Worm (Caenorhabditis elegans) whole organism, mixed stage, embryonic: Measurements from ENCODE around the gene algn-13.

Experiments
- M03D4.4 ChIP-seq: sonication (generic microtip); optimal IDR thresholded peaks from 2 replicates; lab custom pipeline; 2017; ENCODE audit warnings: mild to moderate bottlenecking, missing genetic modification characterization, missing compliant biosample characterization
- blmp-1 ChIP-seq: fragments of 150-350 bp; optimal IDR thresholded peaks from 2 replicates; lab custom pipeline; 2014; ENCODE audit warnings: missing biosample characterization, missing genetic modification characterization
- ceh-43 ChIP-seq: fragments of 200-800 bp; sonication (Bioruptor generic); optimal IDR thresholded peaks from 2 replicates; lab custom pipeline; 2018; ENCODE audit warnings: mild to moderate bottlenecking, missing genetic modification characterization, moderate library complexity, missing compliant biosample characterization
- ceh-83 ChIP-seq: fragments of 200-800 bp; sonication (Bioruptor generic); optimal IDR thresholded peaks from 2 replicates; lab custom pipeline; 2018; ENCODE audit warnings: mild to moderate bottlenecking, missing genetic modification characterization, missing compliant biosample characterization
- ces-1 ChIP-seq: fragments of 150-350 bp; optimal IDR thresholded peaks from 2 replicates; lab custom pipeline; 2014; ENCODE audit warnings: missing biosample characterization, missing genetic modification reagents, missing genetic modification characterization
- cnd-1 ChIP-seq: fragments of 200-800 bp; sonication (Bioruptor generic); optimal IDR thresholded peaks from 2 replicates; lab custom pipeline; 2018; ENCODE audit warnings: mild to moderate bottlenecking, missing genetic modification characterization, missing compliant biosample characterization
- drap-1 ChIP-seq: fragments of 200-800 bp; sonication (Bioruptor generic); optimal IDR thresholded peaks from 3 replicates; lab custom pipeline; 2018; ENCODE audit warnings: mild to moderate bottlenecking, missing genetic modification characterization, missing compliant biosample characterization
- elt-1 ChIP-seq: sonication (generic microtip); optimal IDR thresholded peaks from 2 replicates; lab custom pipeline; 2017; ENCODE audit warnings: missing genetic modification characterization, mild to moderate bottlenecking, missing compliant biosample characterization, antibody characterized with exemption, moderate library complexity, borderline replicate concordance; ENCODE audit not compliant: insufficient read depth
- elt-3 ChIP-seq: fragments of 150-350 bp; optimal IDR thresholded peaks from 2 replicates; lab custom pipeline; 2014; ENCODE audit warnings: missing biosample characterization, missing genetic modification characterization
- flh-1 ChIP-seq: fragments of 200-800 bp; sonication (Bioruptor generic); optimal IDR thresholded peaks from 2 replicates; lab custom pipeline; 2018; ENCODE audit warnings: mild to moderate bottlenecking, missing genetic modification characterization, moderate library complexity, missing compliant biosample characterization
- hlh-1 ChIP-seq: fragments of 150-350 bp; optimal IDR thresholded peaks from 2 replicates; lab custom pipeline; 2014; ENCODE audit warnings: missing biosample characterization, missing genetic modification reagents, missing genetic modification characterization
- lin-13 ChIP-seq: fragments of 150-350 bp; optimal IDR thresholded peaks from 2 replicates; lab custom pipeline; 2014; ENCODE audit warnings: missing biosample characterization, missing genetic modification characterization
- lin-32 ChIP-seq: fragments of 200-800 bp; sonication (Bioruptor generic); optimal IDR thresholded peaks from 2 replicates; lab custom pipeline; 2018; ENCODE audit warnings: mild to moderate bottlenecking, missing genetic modification characterization, missing compliant biosample characterization
- mab-5 ChIP-seq: fragments of 150-350 bp; optimal IDR thresholded peaks from 2 replicates; lab custom pipeline; 2014; ENCODE audit warnings: missing biosample characterization, missing genetic modification characterization
- mep-1 ChIP-seq: fragments of 150-350 bp; optimal IDR thresholded peaks from 2 replicates; lab custom pipeline; 2017; ENCODE audit warnings: missing biosample characterization, missing genetic modification reagents, missing genetic modification characterization, inconsistent platforms
- nhr-2 ChIP-seq: fragments of 150-350 bp; optimal IDR thresholded peaks from 2 replicates; lab custom pipeline; 2014; ENCODE audit warnings: missing biosample characterization, missing genetic modification characterization
- nhr-237 ChIP-seq: fragments of 150-350 bp; optimal IDR thresholded peaks from 2 replicates; lab custom pipeline; 2014; ENCODE audit warnings: missing biosample characterization, missing genetic modification characterization
- nhr-76 ChIP-seq: sonication (generic microtip); optimal IDR thresholded peaks from 2 replicates; lab custom pipeline; 2017; ENCODE audit warnings: missing biosample characterization, missing genetic modification characterization
- pha-4 ChIP-seq: fragments of 150-350 bp; optimal IDR thresholded peaks from 2 replicates; lab custom pipeline; 2018; ENCODE audit warnings: missing biosample characterization, missing genetic modification reagents, missing genetic modification characterization
- sem-2 ChIP-seq: fragments of 200-800 bp; sonication (Bioruptor generic); optimal IDR thresholded peaks from 2 replicates; lab custom pipeline; 2018; ENCODE audit warnings: mild to moderate bottlenecking, missing genetic modification characterization, missing compliant biosample characterization
- snpc-4 ChIP-seq: fragments of 150-350 bp; optimal IDR thresholded peaks from 2 replicates; lab custom pipeline; 2014; ENCODE audit warnings: missing biosample characterization, missing genetic modification characterization
- sptf-1 ChIP-seq: sonication (generic microtip); optimal IDR thresholded peaks from 2 replicates; lab custom pipeline; 2017; ENCODE audit warnings: mild to moderate bottlenecking, missing genetic modification characterization, moderate library complexity, missing compliant biosample characterization
- tbx-8 ChIP-seq: fragments of 200-800 bp; sonication (Bioruptor generic); optimal IDR thresholded peaks from 2 replicates; lab custom pipeline; 2018; ENCODE audit warnings: mild to moderate bottlenecking, missing genetic modification characterization, moderate library complexity, missing compliant biosample characterization
- unc-120 ChIP-seq: sonication (generic microtip); optimal IDR thresholded peaks from 2 replicates; lab custom pipeline; 2017; ENCODE audit warnings: missing genetic modification characterization, missing compliant biosample characterization; ENCODE audit not compliant: poor library complexity, severe bottlenecking
- unc-39 ChIP-seq: fragments of 150-350 bp; optimal IDR thresholded peaks from 2 replicates; lab custom pipeline; 2014; ENCODE audit warnings: missing biosample characterization, missing genetic modification characterization
- unc-62 ChIP-seq: fragments of 150-350 bp; optimal IDR thresholded peaks from 2 replicates; lab custom pipeline; 2014; ENCODE audit warnings: missing biosample characterization, missing genetic modification reagents, missing genetic modification characterization
- zip-8 ChIP-seq: fragments of 150-350 bp; optimal IDR thresholded peaks from 2 replicates; lab custom pipeline; 2014; ENCODE audit warnings: missing biosample characterization, missing genetic modification characterization
- ztf-11 ChIP-seq: fragments of 150-350 bp; optimal IDR thresholded peaks from 2 replicates; lab custom pipeline; 2014; ENCODE audit warnings: missing biosample characterization, missing genetic modification characterization

The algn-13 gene

ce11 chrV:13920730-13921129 lies 41.0 kb downstream of the algn-13 start, which contains the start of gene srx-42:
srx-42 (plus strand) TSS chrV:13921030.
- no peak for TF ChIP-seq pha-4 (tag; lab: Kevin White, UChicago)
- TF ChIP-seq mab-5 (tag; lab: Kevin White, UChicago): no peak
- TF ChIP-seq, all 35 proteins: peak for 0

- TF ChIP-seq elt-3 (tag; lab: Kevin White, UChicago) (no peak), M03D4.4 (tag; lab: Kevin White, UChicago) (no peak), sem-2 (no peak), cnd-1 (tag; lab: Kevin White, UChicago) (no peak), lin-13 (tag; lab: Kevin White, UChicago) (no peak), pha-4 (tag; lab: Kevin White, UChicago) (no peak), drap-1 (GFP tag; lab: Kevin White, UChicago) (no peak), elt-1 (tag; lab: Kevin White, UChicago) (no peak), unc-62 (GFP tag; lab: Kevin White, UChicago) (no peak), unc-120 (no peak), tbx-8 (no peak), mab-5 (tag; lab: Kevin White, UChicago) (no peak), zip-8 (tag; lab: Kevin White, UChicago) (no peak), ztf-11 (tag; lab: Kevin White, UChicago) (no peak), mep-1 (tag; lab: Kevin White, UChicago) (no peak), ceh-83 (GFP tag; lab: Kevin White, UChicago) (no peak)
These were observed 43.4 kb downstream of the algn-13 start, which contains the start of gene str-250 for ce11 chrV:13918341-13918740. str-250 (plus strand) TSS chrV:13918641.

ce11 chrV:13916196-13916595 lies 45.6 kb downstream of the algn-13 start, which contains the start of gene str-252:
str-252 (plus strand) TSS chrV:13916496.
- TF ChIP-seq nhr-237 (tag; lab: Kevin White, UChicago) (no peak), nhr-76 (tag; lab: Kevin White, UChicago) (no peak), ces-1 (GFP tag; lab: Kevin White, UChicago) (no peak), ceh-43 (GFP tag; lab: Kevin White, UChicago) (no peak), unc-39 (no peak), mep-1 (tag; lab: Kevin White, UChicago) (no peak), cnd-1 (tag; lab: Kevin White, UChicago) (no peak)

- TF ChIP-seq lin-32 (GFP tag; lab: Kevin White, UChicago): no peak
- no peak for TF ChIP-seq sptf-1 (tag; lab: Kevin White, UChicago)
- no peak for TF ChIP-seq ztf-11 (tag; lab: Kevin White, UChicago)
- TF ChIP-seq pha-4 (tag; lab: Kevin White, UChicago): no peak
- no peak for TF ChIP-seq snpc-4 (tag; lab: Kevin White, UChicago)
- no peak for TF ChIP-seq elt-1 (tag; lab: Kevin White, UChicago)
- TF ChIP-seq lin-13 (tag; lab: Kevin White, UChicago): no peak
- no peak for TF ChIP-seq sem-2
- TF ChIP-seq M03D4.4 (tag; lab: Kevin White, UChicago): no peak
- no peak for TF ChIP-seq nhr-2 (tag; lab: Kevin White, UChicago)
- TF ChIP-seq flh-1 (GFP tag; lab: Kevin White, UChicago): no peak
- TF ChIP-seq ceh-43 (GFP tag; lab: Kevin White, UChicago): no peak
- TF ChIP-seq hlh-1: no peak
- TF ChIP-seq blmp-1 (tag; lab: Kevin White, UChicago): no peak
- TF ChIP-seq, all 35 proteins: peak for 0
These were observed 46.4 kb downstream of the algn-13 start, which contains the start of gene gcy-32 for ce11 chrV:13915390-13915789. gcy-32 (minus strand) TSS chrV:13915490.
